Worm (Caenorhabditis elegans): ENCODE measurements around the gene crn-5.

DNA sequence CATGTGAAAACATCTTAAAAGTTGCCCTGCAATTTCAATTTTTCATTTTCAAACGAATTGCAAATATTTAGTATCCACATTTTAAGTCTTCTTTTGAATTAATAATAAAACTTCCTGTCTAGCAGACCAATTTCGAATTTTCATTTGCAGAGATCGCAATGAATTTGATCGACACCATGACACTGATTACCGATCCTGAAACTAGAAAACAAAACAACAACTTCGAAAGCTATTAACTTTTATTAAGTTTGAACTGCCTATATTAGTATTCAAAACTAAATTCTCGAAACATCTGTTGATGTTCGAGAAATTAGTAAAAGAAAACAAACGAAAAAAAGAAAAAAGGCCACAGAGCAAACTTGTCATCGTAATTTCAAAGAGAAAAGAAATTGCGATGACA is 18.4 kb upstream of the crn-5 start:
- TF ChIP-seq flt-1 (GFP tag; IDR thresholded peaks at IDR 0.05) (no peak), tab-1 (GFP tag; IDR thresholded peaks at IDR 0.05) (no peak), cog-1 (tag; optimal IDR thresholded peaks at IDR 0.05) (no peak), ztf-23 (GFP tag; IDR thresholded peaks at IDR 0.05) (no peak), T22C8.4 (GFP tag; IDR thresholded peaks at IDR 0.05) (no peak), ref-1 (GFP tag; conservative IDR thresholded peaks at IDR 0.05) (no peak), klf-2 (GFP tag; conservative IDR thresholded peaks at IDR 0.05) (no peak), ztf-29 (GFP tag; IDR thresholded peaks at IDR 0.05) (no peak)

Data from whole organism, midembryonic.